Worm (Caenorhabditis elegans) whole organism, late embryonic: Measurements from ENCODE around the gene R07C3.13.

ENCODE experiments used
- C08G9.2 ChIP-seq: sonication (generic microtip); optimal IDR thresholded peaks from 2 replicates; lab custom pipeline; 2016; ENCODE audit warnings: mild to moderate bottlenecking, missing genetic modification characterization, moderate library complexity, missing compliant biosample characterization
- K02D7.2 ChIP-seq: sonication (generic microtip); optimal IDR thresholded peaks from 2 replicates; lab custom pipeline; 2017; ENCODE audit warnings: mild to moderate bottlenecking, missing genetic modification characterization, missing compliant biosample characterization
- Y22D7AL.16 ChIP-seq: sonication (generic microtip); optimal IDR thresholded peaks from 2 replicates; lab custom pipeline; 2016; ENCODE audit warnings: missing genetic modification characterization, missing compliant biosample characterization
- ahr-1 ChIP-seq: sonication (generic microtip); optimal IDR thresholded peaks from 2 replicates; lab custom pipeline; 2016; ENCODE audit warnings: missing genetic modification characterization, missing compliant biosample characterization
- ceh-2 ChIP-seq: sonication (generic microtip); optimal IDR thresholded peaks from 2 replicates; lab custom pipeline; 2016; ENCODE audit warnings: missing genotype, missing genetic modification characterization, missing compliant biosample characterization
- ceh-31 ChIP-seq: sonication (generic microtip); optimal IDR thresholded peaks from 2 replicates; lab custom pipeline; 2016; ENCODE audit warnings: missing genetic modification characterization, missing compliant biosample characterization
- ceh-48 ChIP-seq: sonication (generic microtip); optimal IDR thresholded peaks from 2 replicates; lab custom pipeline; 2016; ENCODE audit warnings: missing genetic modification characterization, inconsistent platforms, missing compliant biosample characterization
- ceh-9 ChIP-seq: sonication (generic microtip); optimal IDR thresholded peaks from 2 replicates; lab custom pipeline; 2016; ENCODE audit warnings: mild to moderate bottlenecking, missing genetic modification characterization, inconsistent platforms, missing compliant biosample characterization
- che-1 ChIP-seq: sonication (generic microtip); optimal IDR thresholded peaks from 2 replicates; lab custom pipeline; 2016; ENCODE audit warnings: mild to moderate bottlenecking, missing genetic modification characterization, missing compliant biosample characterization
- elt-4 ChIP-seq: sonication (generic microtip); optimal IDR thresholded peaks from 2 replicates; lab custom pipeline; 2016; ENCODE audit warnings: missing genetic modification characterization, missing compliant biosample characterization
- ets-4 ChIP-seq: sonication (generic microtip); optimal IDR thresholded peaks from 2 replicates; lab custom pipeline; 2016; ENCODE audit warnings: missing genetic modification characterization, missing compliant biosample characterization
- eyg-1 ChIP-seq: sonication (generic microtip); optimal IDR thresholded peaks from 2 replicates; lab custom pipeline; 2016; ENCODE audit warnings: missing genotype, missing genetic modification characterization, missing compliant biosample characterization
- fax-1 ChIP-seq: sonication (generic microtip); optimal IDR thresholded peaks from 2 replicates; lab custom pipeline; 2016; ENCODE audit warnings: missing genotype, missing genetic modification characterization, missing compliant biosample characterization
- fkh-10 ChIP-seq: fragments of 150-350 bp; optimal IDR thresholded peaks from 2 replicates; lab custom pipeline; 2014; ENCODE audit warnings: missing biosample characterization, missing genetic modification reagents, missing genetic modification characterization
- fkh-6 ChIP-seq: sonication (generic microtip); optimal IDR thresholded peaks from 2 replicates; lab custom pipeline; 2016; ENCODE audit warnings: missing genetic modification characterization, missing compliant biosample characterization
- gmeb-2 ChIP-seq: sonication (generic microtip); optimal IDR thresholded peaks from 2 replicates; lab custom pipeline; 2016; ENCODE audit warnings: missing genetic modification characterization, inconsistent platforms, missing compliant biosample characterization
- hlh-13 ChIP-seq: fragments of 200-800 bp; sonication (Bioruptor generic); optimal IDR thresholded peaks from 2 replicates; lab custom pipeline; 2018; ENCODE audit warnings: mild to moderate bottlenecking, missing genetic modification characterization, missing compliant biosample characterization
- hlh-30 ChIP-seq: sonication (generic microtip); optimal IDR thresholded peaks from 2 replicates; lab custom pipeline; 2017; ENCODE audit warnings: antibody characterized with exemption, missing genetic modification characterization, missing compliant biosample characterization; ENCODE audit not compliant: insufficient read depth
- madf-2 ChIP-seq: sonication (generic microtip); optimal IDR thresholded peaks from 2 replicates; lab custom pipeline; 2017; ENCODE audit warnings: missing genetic modification characterization, missing compliant biosample characterization
- mec-3 ChIP-seq: sonication (generic microtip); optimal IDR thresholded peaks from 2 replicates; lab custom pipeline; 2016; ENCODE audit warnings: borderline replicate concordance, missing genetic modification characterization, missing compliant biosample characterization
- nfya-1 ChIP-seq: sonication (generic microtip); optimal IDR thresholded peaks from 2 replicates; lab custom pipeline; 2017; ENCODE audit warnings: missing genetic modification characterization, mild to moderate bottlenecking, missing compliant biosample characterization, antibody characterized with exemption, moderate library complexity
- nhr-11 ChIP-seq: fragments of 150-350 bp; optimal IDR thresholded peaks from 2 replicates; lab custom pipeline; 2014; ENCODE audit warnings: missing biosample characterization, missing genetic modification characterization
- nhr-232 ChIP-seq: sonication (generic microtip); optimal IDR thresholded peaks from 2 replicates; lab custom pipeline; 2016; ENCODE audit warnings: missing genetic modification characterization, missing compliant biosample characterization
- npax-4 ChIP-seq: sonication (generic microtip); optimal IDR thresholded peaks from 2 replicates; lab custom pipeline; 2016; ENCODE audit warnings: missing genetic modification characterization, missing compliant biosample characterization
- pax-1 ChIP-seq: fragments of 150-350 bp; optimal IDR thresholded peaks from 2 replicates; lab custom pipeline; 2014; ENCODE audit warnings: missing biosample characterization, missing genetic modification characterization
- pha-2 ChIP-seq: sonication (generic microtip); optimal IDR thresholded peaks from 2 replicates; lab custom pipeline; 2017; ENCODE audit warnings: mild to moderate bottlenecking, missing genetic modification characterization, missing compliant biosample characterization
- pqm-1 ChIP-seq: sonication (generic microtip); optimal IDR thresholded peaks from 2 replicates; lab custom pipeline; 2016; ENCODE audit warnings: missing genetic modification characterization, missing compliant biosample characterization
- ref-2 ChIP-seq: sonication (generic microtip); optimal IDR thresholded peaks from 2 replicates; lab custom pipeline; 2016; ENCODE audit warnings: missing genetic modification characterization, missing compliant biosample characterization
- rnt-1 ChIP-seq: sonication (generic microtip); optimal IDR thresholded peaks from 2 replicates; lab custom pipeline; 2016; ENCODE audit warnings: missing genetic modification characterization, missing compliant biosample characterization
- sox-4 ChIP-seq: sonication (generic microtip); optimal IDR thresholded peaks from 2 replicates; lab custom pipeline; 2017; ENCODE audit warnings: mild to moderate bottlenecking, missing genetic modification characterization, inconsistent platforms, missing compliant biosample characterization
- syd-9 ChIP-seq: sonication (generic microtip); optimal IDR thresholded peaks from 2 replicates; lab custom pipeline; 2016; ENCODE audit warnings: mild to moderate bottlenecking, missing genetic modification characterization, moderate library complexity, missing compliant biosample characterization
- unc-3 ChIP-seq, 2 experiments: fragments of 200-800 bp in 1 of 2; sonication (Bioruptor generic) in 1 of 2; sonication (generic microtip) in 1 of 2; conservative IDR thresholded peaks in 1 of 2; optimal IDR thresholded peaks in 1 of 2; 2 replicates each; pipeline versions ENCODE4 v1.3.6 to Lab custom; 2016 to 2022; ENCODE audit warnings: missing compliant biosample characterization in 2 of 2, missing genetic modification characterization in 2 of 2, missing genetic modification reagents in 1 of 2
- unc-55 ChIP-seq: sonication (generic microtip); optimal IDR thresholded peaks from 2 replicates; lab custom pipeline; 2017; ENCODE audit warnings: missing biosample characterization, missing genetic modification reagents, missing genetic modification characterization
- zip-5 ChIP-seq: sonication (generic microtip); optimal IDR thresholded peaks from 2 replicates; lab custom pipeline; 2016; ENCODE audit warnings: missing genetic modification characterization, missing compliant biosample characterization

R07C3.13 gene

ce11 chrII:948091-948490, 20.9 kb upstream of the R07C3.13 start, which contains the start of gene fbxc-32:
Gene fbxc-32, minus strand, starts transcription at chrII:948191.
- TF ChIP-seq hlh-13 (GFP tag; lab: Kevin White, UChicago) = no peak
- no peak for TF ChIP-seq gmeb-2 (tag; lab: Kevin White, UChicago)
- no peak for TF ChIP-seq pha-2 (tag; lab: Kevin White, UChicago)
- TF ChIP-seq unc-3 (GFP tag; conservative IDR thresholded peaks at IDR 0.05; lab: Robert Waterston, UW) = no peak
- no peak for TF ChIP-seq unc-3 (tag; optimal IDR thresholded peaks at IDR 0.05; lab: Kevin White, UChicago)
- TF ChIP-seq nhr-11 = no peak
- TF ChIP-seq, all 69 proteins: peak for 0

DNA sequence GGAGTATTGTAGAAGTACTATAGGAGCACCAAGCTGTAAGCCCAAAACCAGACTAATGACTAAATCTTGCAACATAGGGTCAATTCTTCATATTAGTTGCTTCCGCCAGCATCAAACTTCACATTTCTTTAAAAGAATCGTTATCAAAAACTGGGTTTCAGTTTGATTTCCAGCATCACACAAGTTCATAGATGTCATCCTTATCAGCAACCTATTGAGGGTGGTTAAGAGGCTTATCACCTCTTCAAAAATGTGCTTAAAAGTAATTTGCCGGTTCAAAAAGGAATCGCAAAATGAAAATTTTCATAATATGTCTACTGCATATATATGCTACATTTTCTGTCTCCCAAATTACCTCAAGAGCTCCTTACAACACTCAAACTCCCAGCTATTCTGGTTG, 16.5 kb upstream of the R07C3.13 start, which contains the start of gene clec-43:
Gene clec-43, plus strand, starts transcription at position 294 of the 400 bp plus-strand sequence.
- TF ChIP-seq ceh-31 (tag; lab: Kevin White, UChicago) (no peak), Y22D7AL.16 (tag; lab: Kevin White, UChicago) (no peak), nhr-232 (tag; lab: Kevin White, UChicago) (no peak), K02D7.2 (tag; lab: Kevin White, UChicago) (no peak), fkh-10 (GFP tag; lab: Kevin White, UChicago) (no peak), elt-4 (tag; lab: Kevin White, UChicago) (no peak), pax-1 (tag; lab: Kevin White, UChicago) (no peak), syd-9 (tag; lab: Kevin White, UChicago) (no peak), npax-4 (tag; lab: Kevin White, UChicago) (no peak), ahr-1 (tag; lab: Kevin White, UChicago) (no peak), fax-1 (tag; lab: Kevin White, UChicago) (no peak), C08G9.2 (tag; lab: Kevin White, UChicago) (no peak), nfya-1 (tag; lab: Kevin White, UChicago) (no peak), fkh-6 (no peak), unc-55 (GFP tag; lab: Kevin White, UChicago) (no peak), mec-3 (no peak), pqm-1 (tag; lab: Kevin White, UChicago) (no peak), che-1 (tag; lab: Kevin White, UChicago) (no peak)

ce11 chrII:940779-941178, 13.5 kb upstream of the R07C3.13 start, which contains the start of gene fbxc-36:
Gene fbxc-36, plus strand, starts transcription at chrII:940983.
- TF ChIP-seq elt-4 (tag; lab: Kevin White, UChicago) (no peak), hlh-30 (peak; percentile 48)

ce11 chrII:938549-938948, 11.3 kb upstream of the R07C3.13 start, which contains the start of gene R07C3.3:
Gene R07C3.3, plus strand, starts transcription at chrII:938849.
- TF ChIP-seq pha-2 (tag; lab: Kevin White, UChicago) (no peak), ceh-48 (tag; lab: Kevin White, UChicago) (no peak), unc-55 (GFP tag; lab: Kevin White, UChicago) (no peak), ref-2 (no peak), che-1 (tag; lab: Kevin White, UChicago) (no peak), rnt-1 (tag; lab: Kevin White, UChicago) (no peak), sox-4 (tag; lab: Kevin White, UChicago) (no peak), ceh-9 (tag; lab: Kevin White, UChicago) (no peak), fax-1 (tag; lab: Kevin White, UChicago) (no peak), npax-4 (tag; lab: Kevin White, UChicago) (no peak), ceh-2 (no peak), madf-2 (tag; lab: Kevin White, UChicago) (no peak), eyg-1 (tag; lab: Kevin White, UChicago) (no peak), ets-4 (tag; lab: Kevin White, UChicago) (no peak), K02D7.2 (tag; lab: Kevin White, UChicago) (no peak), zip-5 (tag; lab: Kevin White, UChicago) (no peak)
